Worm (Caenorhabditis elegans) whole organism, young adult: ENCODE measurements around the gene gmap-2.

Source experiments
- B0261.1 ChIP-seq: sonication (generic microtip); optimal IDR thresholded peaks from 2 replicates; lab custom pipeline; 2016; ENCODE audit warnings: mild to moderate bottlenecking, missing genetic modification characterization, moderate library complexity, missing compliant biosample characterization
- B0336.3 ChIP-seq: fragments of 200-800 bp; sonication (Bioruptor generic); IDR thresholded peaks from 2 replicates; pipeline ENCODE4 v1.3.6; 2022; ENCODE audit warnings: missing genetic modification characterization, missing compliant biosample characterization
- F22D6.2 ChIP-seq: sonication (generic microtip); optimal IDR thresholded peaks from 2 replicates; lab custom pipeline; 2016; ENCODE audit warnings: mild to moderate bottlenecking, missing genetic modification characterization, missing compliant biosample characterization
- F57A8.1 ChIP-seq: fragments of 200-800 bp; sonication (Bioruptor generic); optimal IDR thresholded peaks from 2 replicates; lab custom pipeline; 2018; ENCODE audit warnings: mild to moderate bottlenecking, missing genetic modification characterization, moderate library complexity, missing compliant biosample characterization
- K12H6.12 ChIP-seq: fragments of 200-800 bp; sonication (Bioruptor generic); optimal IDR thresholded peaks from 2 replicates; lab custom pipeline; 2018; ENCODE audit warnings: mild to moderate bottlenecking, missing genetic modification characterization, missing compliant biosample characterization
- Y53F4B.3 ChIP-seq: fragments of 200-800 bp; sonication (Bioruptor generic); IDR thresholded peaks from 2 replicates; pipeline ENCODE4 v1.3.6; 2022; ENCODE audit warnings: missing genetic modification reagents, missing genetic modification characterization, missing compliant biosample characterization
- Y53G8AR.9 ChIP-seq: fragments of 200-800 bp; sonication (Bioruptor generic); conservative IDR thresholded peaks from 2 replicates; pipeline ENCODE4 v1.3.6; 2022; ENCODE audit warnings: missing genetic modification reagents, missing genetic modification characterization, missing compliant biosample characterization
- Y56A3A.18 ChIP-seq: fragments of 200-800 bp; sonication (Bioruptor generic); IDR thresholded peaks from 2 replicates; pipeline ENCODE4 v1.3.6; 2022; ENCODE audit warnings: missing genetic modification reagents, missing genetic modification characterization, missing compliant biosample characterization
- Y79H2A.3 ChIP-seq: fragments of 200-800 bp; sonication (Bioruptor generic); conservative IDR thresholded peaks from 2 replicates; pipeline ENCODE4 v1.3.6; 2022; ENCODE audit warnings: missing genetic modification reagents, missing genetic modification characterization, missing compliant biosample characterization
- aptf-2 ChIP-seq: fragments of 200-800 bp; sonication (Bioruptor generic); conservative IDR thresholded peaks from 2 replicates; pipeline ENCODE4 v1.3.6; 2022; ENCODE audit warnings: missing genetic modification reagents, missing genetic modification characterization, missing compliant biosample characterization
- attf-5 ChIP-seq: fragments of 200-800 bp; sonication (Bioruptor generic); optimal IDR thresholded peaks from 2 replicates; lab custom pipeline; 2018; ENCODE audit warnings: mild to moderate bottlenecking, missing genetic modification characterization, missing compliant biosample characterization
- cebp-2 ChIP-seq: fragments of 200-800 bp; sonication (Bioruptor generic); IDR thresholded peaks from 2 replicates; pipeline ENCODE4 v1.3.6; 2022; ENCODE audit warnings: missing genetic modification characterization, missing compliant biosample characterization
- ceh-100 ChIP-seq: fragments of 200-800 bp; sonication (Bioruptor generic); IDR thresholded peaks from 2 replicates; pipeline ENCODE4 v1.3.6; 2022; ENCODE audit warnings: missing genetic modification reagents, missing genetic modification characterization, missing compliant biosample characterization
- chd-7 ChIP-seq: sonication (generic microtip); optimal IDR thresholded peaks from 2 replicates; lab custom pipeline; 2016; ENCODE audit warnings: mild to moderate bottlenecking, missing genetic modification characterization, moderate library complexity, missing compliant biosample characterization
- egl-44 ChIP-seq: fragments of 200-800 bp; sonication (Bioruptor generic); IDR thresholded peaks from 2 replicates; pipeline ENCODE4 v1.3.6; 2022; ENCODE audit warnings: missing genetic modification reagents, missing genetic modification characterization, missing compliant biosample characterization
- ekl-4 ChIP-seq: fragments of 200-800 bp; sonication (Bioruptor generic); IDR thresholded peaks from 2 replicates; pipeline ENCODE4 v1.3.6; 2022; ENCODE audit warnings: missing genetic modification reagents, missing genetic modification characterization, missing compliant biosample characterization
- fkh-3 ChIP-seq: sonication (generic microtip); optimal IDR thresholded peaks from 2 replicates; lab custom pipeline; 2016; ENCODE audit warnings: mild to moderate bottlenecking, missing genetic modification characterization, missing compliant biosample characterization
- hlh-12 ChIP-seq: sonication (generic microtip); optimal IDR thresholded peaks from 2 replicates; lab custom pipeline; 2016; ENCODE audit warnings: missing genetic modification characterization, missing compliant biosample characterization
- hmg-1.2 ChIP-seq: fragments of 200-800 bp; sonication (Bioruptor generic); IDR thresholded peaks from 2 replicates; pipeline ENCODE4 v1.3.6; 2022; ENCODE audit warnings: missing genetic modification reagents, missing genetic modification characterization, missing compliant biosample characterization
- hsf-1 ChIP-seq: fragments of 200-800 bp; sonication (Bioruptor generic); IDR thresholded peaks from 2 replicates; pipeline ENCODE4 v1.3.6; 2022; ENCODE audit warnings: missing genetic modification reagents, missing genetic modification characterization, missing compliant biosample characterization
- let-526 ChIP-seq: fragments of 200-800 bp; sonication (Bioruptor generic); IDR thresholded peaks from 2 replicates; pipeline ENCODE4 v1.3.6; 2022; ENCODE audit warnings: missing genetic modification reagents, missing genetic modification characterization, missing compliant biosample characterization
- let-607 ChIP-seq, 2 experiments: fragments of 200-800 bp in 1 of 2; sonication (Bioruptor generic) in 1 of 2; sonication (generic microtip) in 1 of 2; optimal IDR thresholded peaks; 2 replicates each; lab custom pipeline; 2016 to 2018; ENCODE audit warnings: mild to moderate bottlenecking in 2 of 2, missing compliant biosample characterization in 2 of 2, missing genetic modification characterization in 2 of 2, moderate library complexity in 2 of 2, missing genotype in 1 of 2
- lin-26 ChIP-seq: fragments of 200-800 bp; sonication (Bioruptor generic); IDR thresholded peaks from 2 replicates; pipeline ENCODE4 v1.3.6; 2022; ENCODE audit warnings: missing genetic modification reagents, missing genetic modification characterization, missing compliant biosample characterization
- lin-35 ChIP-seq, 3 experiments: fragments of 150-350 bp in 2 of 3; sonication (generic microtip) in 1 of 3; optimal IDR thresholded peaks; 2 replicates each; lab custom pipeline; 2014 to 2018; ENCODE audit warnings: missing biosample characterization in 3 of 3, missing genetic modification characterization in 3 of 3, missing genetic modification reagents in 3 of 3
- lsy-27 ChIP-seq: sonication (generic microtip); optimal IDR thresholded peaks from 2 replicates; lab custom pipeline; 2017; ENCODE audit warnings: missing genetic modification characterization, mild to moderate bottlenecking, missing compliant biosample characterization, antibody characterized with exemption, missing genotype, borderline replicate concordance; ENCODE audit not compliant: insufficient read depth
- madf-10 ChIP-seq: sonication (generic microtip); optimal IDR thresholded peaks from 2 replicates; lab custom pipeline; 2016; ENCODE audit warnings: mild to moderate bottlenecking, missing genetic modification characterization, missing compliant biosample characterization
- madf-6 ChIP-seq: fragments of 200-800 bp; sonication (Bioruptor generic); IDR thresholded peaks from 2 replicates; pipeline ENCODE4 v1.3.6; 2022; ENCODE audit warnings: missing genetic modification reagents, missing genetic modification characterization, missing compliant biosample characterization
- madf-8 ChIP-seq: fragments of 200-800 bp; sonication (Bioruptor generic); conservative IDR thresholded peaks from 2 replicates; pipeline ENCODE4 v1.3.6; 2022; ENCODE audit warnings: missing genetic modification reagents, missing genetic modification characterization, missing compliant biosample characterization
- mcd-1 ChIP-seq: fragments of 200-800 bp; sonication (Bioruptor generic); IDR thresholded peaks from 2 replicates; pipeline ENCODE4 v1.3.6; 2022; ENCODE audit warnings: missing genetic modification reagents, missing genetic modification characterization, missing compliant biosample characterization
- mes-4 ChIP-seq: sonication (generic microtip); optimal IDR thresholded peaks from 2 replicates; lab custom pipeline; 2016; ENCODE audit warnings: missing genotype, missing genetic modification characterization, missing compliant biosample characterization
- nfya-1 ChIP-seq: sonication (generic microtip); optimal IDR thresholded peaks from 2 replicates; lab custom pipeline; 2017; ENCODE audit warnings: antibody characterized with exemption, missing compliant biosample characterization, missing genetic modification characterization, borderline replicate concordance; ENCODE audit not compliant: insufficient read depth
- nfyb-1 ChIP-seq: fragments of 200-800 bp; sonication (Bioruptor generic); IDR thresholded peaks from 2 replicates; pipeline ENCODE4 v1.3.6; 2022; ENCODE audit warnings: missing genetic modification reagents, missing genetic modification characterization, missing compliant biosample characterization
- nhr-120 ChIP-seq: fragments of 200-800 bp; sonication (Bioruptor generic); IDR thresholded peaks from 2 replicates; pipeline ENCODE4 v1.3.6; 2022; ENCODE audit warnings: missing genetic modification characterization, missing compliant biosample characterization
- nhr-90 ChIP-seq: sonication (generic microtip); optimal IDR thresholded peaks from 2 replicates; lab custom pipeline; 2016; ENCODE audit warnings: missing genotype, mild to moderate bottlenecking, missing genetic modification characterization, missing compliant biosample characterization
- pbrm-1 ChIP-seq: fragments of 200-800 bp; sonication (Bioruptor generic); IDR thresholded peaks from 2 replicates; pipeline ENCODE4 v1.3.6; 2022; ENCODE audit warnings: missing genetic modification reagents, missing genetic modification characterization, missing compliant biosample characterization
- sdz-38 ChIP-seq: sonication (generic microtip); optimal IDR thresholded peaks from 2 replicates; lab custom pipeline; 2016; ENCODE audit warnings: missing genotype, missing genetic modification characterization, missing compliant biosample characterization
- snpc-4 ChIP-seq, 5 experiments: fragments of 150-350 bp in 1 of 5; sonication (generic microtip) in 4 of 5; optimal IDR thresholded peaks; 2 replicates each; lab custom pipeline; 2014 to 2018; ENCODE audit warnings: missing genetic modification characterization in 5 of 5, missing biosample characterization in 3 of 5, antibody characterized with exemption in 2 of 5, mild to moderate bottlenecking in 2 of 5, missing compliant biosample characterization in 2 of 5, missing genotype in 2 of 5, moderate library complexity in 2 of 5, missing genetic modification reagents in 1 of 5
- unc-62 ChIP-seq: fragments of 150-350 bp; optimal IDR thresholded peaks from 2 replicates; lab custom pipeline; 2014; ENCODE audit warnings: missing biosample characterization, missing genetic modification reagents, missing genetic modification characterization
- zfh-2 ChIP-seq: fragments of 200-800 bp; sonication (Bioruptor generic); conservative IDR thresholded peaks from 2 replicates; pipeline ENCODE4 v1.3.6; 2022; ENCODE audit warnings: missing genetic modification reagents, missing genetic modification characterization, missing compliant biosample characterization
- ztf-18 ChIP-seq: sonication (generic microtip); optimal IDR thresholded peaks from 2 replicates; lab custom pipeline; 2016; ENCODE audit warnings: missing genotype, mild to moderate bottlenecking, missing genetic modification characterization, missing compliant biosample characterization
- ztf-22 ChIP-seq: fragments of 200-800 bp; sonication (Bioruptor generic); optimal IDR thresholded peaks from 2 replicates; lab custom pipeline; 2018; ENCODE audit warnings: mild to moderate bottlenecking, missing genetic modification characterization, moderate library complexity, missing compliant biosample characterization
- ztf-25 ChIP-seq: fragments of 200-800 bp; sonication (Bioruptor generic); IDR thresholded peaks from 2 replicates; pipeline ENCODE4 v1.3.6; 2022; ENCODE audit warnings: missing genetic modification reagents, missing genetic modification characterization, missing compliant biosample characterization

Gene gmap-2

ce11 chrX:12937521-12937920 is 5.5 kb downstream of the gmap-2 start (continued):
- no peak for TF ChIP-seq K12H6.12 (tag; lab: Kevin White, UChicago)
- TF ChIP-seq lin-26 (GFP tag; lab: Robert Waterston, UW) = peak; percentile 87
- TF ChIP-seq hlh-12 = no peak
- no peak for TF ChIP-seq let-607 (tag; optimal IDR thresholded peaks at IDR 0.05; lab: Kevin White, UChicago)
- no peak for TF ChIP-seq ekl-4 (GFP tag; lab: Robert Waterston, UW)
- TF ChIP-seq cebp-2 (GFP tag; lab: Robert Waterston, UW) = no peak
- no peak for TF ChIP-seq sdz-38 (tag; lab: Kevin White, UChicago)
- 0 out of 2 replicates have a peak, but pooled peaks have one; percentile 4 for TF ChIP-seq ztf-25 (GFP tag; lab: Robert Waterston, UW)
- TF ChIP-seq Y79H2A.3 (GFP tag; lab: Robert Waterston, UW) = no peak
- TF ChIP-seq madf-10 (tag; lab: Kevin White, UChicago) = no peak
- TF ChIP-seq nhr-120 = no peak
- TF ChIP-seq Y53F4B.3 (GFP tag; lab: Robert Waterston, UW) = no peak
- TF ChIP-seq lsy-27 = no peak
- TF ChIP-seq B0261.1 (tag; lab: Kevin White, UChicago) = peak; percentile 71
- TF ChIP-seq let-526 = no peak
- TF ChIP-seq ceh-100 (GFP tag; lab: Robert Waterston, UW) = no peak
- TF ChIP-seq nhr-90 (tag; lab: Kevin White, UChicago) = no peak
- no peak for TF ChIP-seq snpc-4 (GFP tag; optimal IDR thresholded peaks at IDR 0.05; lab: Kevin White, UChicago)
- TF ChIP-seq snpc-4 (tag; optimal IDR thresholded peaks at IDR 0.05; lab: Kevin White, UChicago) = peak in 1 of 4 experiments; percentile 22
- TF ChIP-seq ztf-22 (GFP tag; lab: Kevin White, UChicago) = no peak
- 0 out of 2 replicates have a peak, but pooled peaks have one; percentile 27 for TF ChIP-seq egl-44 (GFP tag; lab: Robert Waterston, UW)
- no peak for TF ChIP-seq ztf-18
- no peak for TF ChIP-seq nfya-1 (tag; lab: Kevin White, UChicago)
- no peak for TF ChIP-seq Y53G8AR.9 (GFP tag; lab: Robert Waterston, UW)
- no peak for TF ChIP-seq madf-8 (GFP tag; lab: Robert Waterston, UW)
- TF ChIP-seq lin-35 (GFP tag; optimal IDR thresholded peaks at IDR 0.05; lab: Kevin White, UChicago) = no peak
- no peak for TF ChIP-seq Y56A3A.18 (GFP tag; lab: Robert Waterston, UW)

- TF ChIP-seq F57A8.1 (GFP tag; lab: Kevin White, UChicago) (no peak), madf-6 (GFP tag; lab: Robert Waterston, UW) (no peak), hmg-1.2 (GFP tag; lab: Robert Waterston, UW) (no peak), mes-4 (tag; lab: Kevin White, UChicago) (no peak), unc-62 (peak; percentile 20), aptf-2 (GFP tag; lab: Robert Waterston, UW) (no peak), pbrm-1 (GFP tag; lab: Robert Waterston, UW) (no peak)
Observed at ce11 chrX:12935694-12936093, 7.4 kb downstream of the gmap-2 start.

- TF ChIP-seq fkh-3 (tag; lab: Kevin White, UChicago) (no peak), chd-7 (tag; lab: Kevin White, UChicago) (peak; percentile 37), B0336.3 (GFP tag; lab: Robert Waterston, UW) (no peak), nfyb-1 (GFP tag; lab: Robert Waterston, UW) (peak; percentile 51; the same call in 1 of the 2 replicates), cebp-2 (GFP tag; lab: Robert Waterston, UW) (no peak), F22D6.2 (tag; lab: Kevin White, UChicago) (no peak), hsf-1 (GFP tag; lab: Robert Waterston, UW) (no peak), egl-44 (GFP tag; lab: Robert Waterston, UW) (no peak), zfh-2 (GFP tag; lab: Robert Waterston, UW) (peak; percentile 65), attf-5 (GFP tag; lab: Kevin White, UChicago) (no peak), mcd-1 (GFP tag; lab: Robert Waterston, UW) (no peak)
- TF ChIP-seq, all 124 proteins: peak for 3
Observed at ce11 chrX:12934768-12935167, 8.3 kb downstream of the gmap-2 start, which contains the start of gene gmap-1. TSS of gene gmap-1 (minus strand) at chrX:12934978.
